Worm (Caenorhabditis elegans) whole organism, young adult: ENCODE measurements around the gene F46E10.3.

Experiments used
- B0035.1 ChIP-seq: sonication (generic microtip); optimal IDR thresholded peaks from 2 replicates; lab custom pipeline; 2016; ENCODE audit warnings: missing genetic modification characterization, mild to moderate bottlenecking, missing compliant biosample characterization, missing genotype, missing genetic modification reagents
- B0261.1 ChIP-seq: sonication (generic microtip); optimal IDR thresholded peaks from 2 replicates; lab custom pipeline; 2016; ENCODE audit warnings: mild to moderate bottlenecking, missing genetic modification characterization, moderate library complexity, missing compliant biosample characterization
- F22D6.2 ChIP-seq: sonication (generic microtip); optimal IDR thresholded peaks from 2 replicates; lab custom pipeline; 2016; ENCODE audit warnings: mild to moderate bottlenecking, missing genetic modification characterization, missing compliant biosample characterization
- F23B12.7 ChIP-seq: sonication (generic microtip); optimal IDR thresholded peaks from 2 replicates; lab custom pipeline; 2017; ENCODE audit warnings: missing genetic modification characterization, mild to moderate bottlenecking, missing compliant biosample characterization, antibody characterized with exemption, moderate library complexity; ENCODE audit not compliant: insufficient read depth
- F52B5.7 ChIP-seq: sonication (generic microtip); optimal IDR thresholded peaks from 2 replicates; lab custom pipeline; 2016; ENCODE audit warnings: mild to moderate bottlenecking, missing genetic modification characterization, missing compliant biosample characterization
- F55B11.4 ChIP-seq: sonication (generic microtip); optimal IDR thresholded peaks from 2 replicates; lab custom pipeline; 2016; ENCODE audit warnings: missing compliant biosample characterization, missing genetic modification characterization, borderline replicate concordance; ENCODE audit not compliant: insufficient read depth
- F57A8.1 ChIP-seq: fragments of 200-800 bp; sonication (Bioruptor generic); optimal IDR thresholded peaks from 2 replicates; lab custom pipeline; 2018; ENCODE audit warnings: mild to moderate bottlenecking, missing genetic modification characterization, moderate library complexity, missing compliant biosample characterization
- T07F8.4 ChIP-seq: sonication (generic microtip); optimal IDR thresholded peaks from 2 replicates; lab custom pipeline; 2016; ENCODE audit warnings: mild to moderate bottlenecking, missing genetic modification characterization, moderate library complexity, missing compliant biosample characterization
- T26A5.8 ChIP-seq: sonication (generic microtip); optimal IDR thresholded peaks from 2 replicates; lab custom pipeline; 2016; ENCODE audit warnings: missing genetic modification characterization, missing compliant biosample characterization
- Y53G8AR.9 ChIP-seq: fragments of 200-800 bp; sonication (Bioruptor generic); conservative IDR thresholded peaks from 2 replicates; pipeline ENCODE4 v1.3.6; 2022; ENCODE audit warnings: missing genetic modification reagents, missing genetic modification characterization, missing compliant biosample characterization
- Y67H2A.10 ChIP-seq: fragments of 200-800 bp; sonication (Bioruptor generic); conservative IDR thresholded peaks from 2 replicates; pipeline ENCODE4 v1.3.6; 2022; ENCODE audit warnings: missing genetic modification reagents, missing genetic modification characterization, missing compliant biosample characterization
- Y95B8A.8 ChIP-seq: fragments of 200-800 bp; sonication (Bioruptor generic); IDR thresholded peaks from 2 replicates; pipeline ENCODE4 v1.3.6; 2022; ENCODE audit warnings: missing genetic modification reagents, missing genetic modification characterization, missing compliant biosample characterization
- ZK185.1 ChIP-seq: sonication (generic microtip); optimal IDR thresholded peaks from 2 replicates; lab custom pipeline; 2016; ENCODE audit warnings: mild to moderate bottlenecking, missing genetic modification characterization, missing compliant biosample characterization; ENCODE audit not compliant: poor library complexity, severe bottlenecking
- ama-1 ChIP-seq, 3 experiments: fragments of 150-350 bp in 1 of 3; sonication (generic microtip) in 2 of 3; optimal IDR thresholded peaks; 2 replicates each; lab custom pipeline; 2014 to 2018; ENCODE audit warnings: missing biosample characterization in 2 of 3, missing genetic modification characterization in 2 of 3, missing genetic modification reagents in 2 of 3
- attf-5 ChIP-seq: fragments of 200-800 bp; sonication (Bioruptor generic); optimal IDR thresholded peaks from 2 replicates; lab custom pipeline; 2018; ENCODE audit warnings: mild to moderate bottlenecking, missing genetic modification characterization, missing compliant biosample characterization
- ccch-3 ChIP-seq: fragments of 200-800 bp; sonication (Bioruptor generic); optimal IDR thresholded peaks from 2 replicates; lab custom pipeline; 2018; ENCODE audit warnings: mild to moderate bottlenecking, missing genetic modification characterization, missing compliant biosample characterization
- ceh-40 ChIP-seq: fragments of 200-800 bp; sonication (Bioruptor generic); IDR thresholded peaks from 2 replicates; pipeline ENCODE4 v1.3.6; 2022; ENCODE audit warnings: missing genetic modification characterization, missing compliant biosample characterization
- ceh-58 ChIP-seq: fragments of 200-800 bp; sonication (Bioruptor generic); IDR thresholded peaks from 2 replicates; pipeline ENCODE4 v1.3.6; 2022; ENCODE audit warnings: missing genetic modification characterization, missing compliant biosample characterization
- ceh-91 ChIP-seq: fragments of 200-800 bp; sonication (Bioruptor generic); IDR thresholded peaks from 2 replicates; pipeline ENCODE4 v1.3.6; 2022; ENCODE audit warnings: missing genetic modification reagents, missing genetic modification characterization, missing compliant biosample characterization
- die-1 ChIP-seq: sonication (generic microtip); optimal IDR thresholded peaks from 2 replicates; lab custom pipeline; 2016; ENCODE audit warnings: missing genotype, mild to moderate bottlenecking, missing genetic modification characterization, missing compliant biosample characterization
- dox-1 ChIP-seq: fragments of 200-800 bp; sonication (Bioruptor generic); IDR thresholded peaks from 2 replicates; pipeline ENCODE4 v1.3.6; 2022; ENCODE audit warnings: missing genetic modification reagents, missing genetic modification characterization, missing compliant biosample characterization
- dpl-1 ChIP-seq: fragments of 150-350 bp; optimal IDR thresholded peaks from 2 replicates; lab custom pipeline; 2014; ENCODE audit warnings: missing biosample characterization, missing genetic modification reagents, missing genetic modification characterization
- ets-4 ChIP-seq: fragments of 200-800 bp; sonication (Bioruptor generic); optimal IDR thresholded peaks from 2 replicates; lab custom pipeline; 2018; ENCODE audit warnings: mild to moderate bottlenecking, missing genetic modification characterization, missing compliant biosample characterization
- fkh-3 ChIP-seq: sonication (generic microtip); optimal IDR thresholded peaks from 2 replicates; lab custom pipeline; 2016; ENCODE audit warnings: mild to moderate bottlenecking, missing genetic modification characterization, missing compliant biosample characterization
- him-1 ChIP-seq: sonication (generic microtip); optimal IDR thresholded peaks from 2 replicates; lab custom pipeline; 2016; ENCODE audit warnings: missing genotype, missing genetic modification reagents, missing genetic modification characterization, missing compliant biosample characterization
- hrde-1 ChIP-seq: sonication (generic microtip); optimal IDR thresholded peaks from 2 replicates; lab custom pipeline; 2016; ENCODE audit warnings: missing genetic modification characterization, mild to moderate bottlenecking, missing compliant biosample characterization, moderate library complexity, missing genotype, missing genetic modification reagents, borderline replicate concordance
- let-526 ChIP-seq: fragments of 200-800 bp; sonication (Bioruptor generic); IDR thresholded peaks from 2 replicates; pipeline ENCODE4 v1.3.6; 2022; ENCODE audit warnings: missing genetic modification reagents, missing genetic modification characterization, missing compliant biosample characterization
- let-607 ChIP-seq, 2 experiments: fragments of 200-800 bp in 1 of 2; sonication (Bioruptor generic) in 1 of 2; sonication (generic microtip) in 1 of 2; optimal IDR thresholded peaks; 2 replicates each; lab custom pipeline; 2016 to 2018; ENCODE audit warnings: mild to moderate bottlenecking in 2 of 2, missing compliant biosample characterization in 2 of 2, missing genetic modification characterization in 2 of 2, moderate library complexity in 2 of 2, missing genotype in 1 of 2
- lin-54 ChIP-seq: fragments of 200-800 bp; sonication (Bioruptor generic); optimal IDR thresholded peaks from 2 replicates; lab custom pipeline; 2018; ENCODE audit warnings: mild to moderate bottlenecking, missing genetic modification characterization, missing compliant biosample characterization
- lsl-1 ChIP-seq: fragments of 200-800 bp; sonication (Bioruptor generic); optimal IDR thresholded peaks from 2 replicates; lab custom pipeline; 2018; ENCODE audit warnings: mild to moderate bottlenecking, missing genetic modification characterization, moderate library complexity, missing compliant biosample characterization
- lsy-27 ChIP-seq: sonication (generic microtip); optimal IDR thresholded peaks from 2 replicates; lab custom pipeline; 2017; ENCODE audit warnings: missing genetic modification characterization, mild to moderate bottlenecking, missing compliant biosample characterization, antibody characterized with exemption, missing genotype, borderline replicate concordance; ENCODE audit not compliant: insufficient read depth
- madf-6 ChIP-seq: fragments of 200-800 bp; sonication (Bioruptor generic); IDR thresholded peaks from 2 replicates; pipeline ENCODE4 v1.3.6; 2022; ENCODE audit warnings: missing genetic modification reagents, missing genetic modification characterization, missing compliant biosample characterization
- nfyb-1 ChIP-seq: fragments of 200-800 bp; sonication (Bioruptor generic); IDR thresholded peaks from 2 replicates; pipeline ENCODE4 v1.3.6; 2022; ENCODE audit warnings: missing genetic modification reagents, missing genetic modification characterization, missing compliant biosample characterization
- nhr-120 ChIP-seq: fragments of 200-800 bp; sonication (Bioruptor generic); IDR thresholded peaks from 2 replicates; pipeline ENCODE4 v1.3.6; 2022; ENCODE audit warnings: missing genetic modification characterization, missing compliant biosample characterization
- nhr-80 ChIP-seq: sonication (generic microtip); optimal IDR thresholded peaks from 2 replicates; lab custom pipeline; 2016; ENCODE audit warnings: missing genetic modification characterization, missing compliant biosample characterization
- pbrm-1 ChIP-seq: fragments of 200-800 bp; sonication (Bioruptor generic); IDR thresholded peaks from 2 replicates; pipeline ENCODE4 v1.3.6; 2022; ENCODE audit warnings: missing genetic modification reagents, missing genetic modification characterization, missing compliant biosample characterization
- rcor-1 ChIP-seq: fragments of 200-800 bp; sonication (Bioruptor generic); IDR thresholded peaks from 2 replicates; pipeline ENCODE4 v1.3.6; 2022; ENCODE audit warnings: missing genetic modification reagents, missing genetic modification characterization, missing compliant biosample characterization
- rec-8 ChIP-seq, 2 experiments: sonication (generic microtip); optimal IDR thresholded peaks; 2 replicates each; lab custom pipeline; 2016; ENCODE audit warnings: mild to moderate bottlenecking in 2 of 2, missing genetic modification characterization in 2 of 2, missing genetic modification reagents in 2 of 2, missing genotype in 2 of 2, missing biosample characterization in 1 of 2, missing compliant biosample characterization in 1 of 2, moderate library complexity in 1 of 2
- rpc-1 ChIP-seq, 2 experiments: fragments of 150-350 bp in 1 of 2; sonication (generic microtip) in 1 of 2; optimal IDR thresholded peaks; 2 replicates each; lab custom pipeline; 2014 to 2018; ENCODE audit warnings: missing biosample characterization in 1 of 2, missing genetic modification characterization in 1 of 2, missing genetic modification reagents in 1 of 2, missing genotype in 1 of 2
- snpc-4 ChIP-seq, 5 experiments: fragments of 150-350 bp in 1 of 5; sonication (generic microtip) in 4 of 5; optimal IDR thresholded peaks; 2 replicates each; lab custom pipeline; 2014 to 2018; ENCODE audit warnings: missing genetic modification characterization in 5 of 5, missing biosample characterization in 3 of 5, antibody characterized with exemption in 2 of 5, mild to moderate bottlenecking in 2 of 5, missing compliant biosample characterization in 2 of 5, missing genotype in 2 of 5, moderate library complexity in 2 of 5, missing genetic modification reagents in 1 of 5
- tbp1 ChIP-seq: fragments of 200-800 bp; sonication (Bioruptor generic); optimal IDR thresholded peaks from 2 replicates; lab custom pipeline; 2018; ENCODE audit warnings: mild to moderate bottlenecking, missing genetic modification characterization, missing compliant biosample characterization
- ztf-18 ChIP-seq: sonication (generic microtip); optimal IDR thresholded peaks from 2 replicates; lab custom pipeline; 2016; ENCODE audit warnings: missing genotype, mild to moderate bottlenecking, missing genetic modification characterization, missing compliant biosample characterization
- ztf-25 ChIP-seq: fragments of 200-800 bp; sonication (Bioruptor generic); IDR thresholded peaks from 2 replicates; pipeline ENCODE4 v1.3.6; 2022; ENCODE audit warnings: missing genetic modification reagents, missing genetic modification characterization, missing compliant biosample characterization

The F46E10.3 gene

ce11 chrV:6551707-6552390, 33.8 kb downstream of the F46E10.3 start, which contains the start of gene twk-10:
TSS of gene twk-10 (plus strand) at chrV:6552340.
- peak; percentile 53 for TF ChIP-seq attf-5 (GFP tag; lab: Kevin White, UChicago)
- no peak; the same call in 1 of the 2 replicates for TF ChIP-seq Y67H2A.10 (GFP tag; lab: Robert Waterston, UW)
- TF ChIP-seq snpc-4 (GFP tag; optimal IDR thresholded peaks at IDR 0.05; lab: Kevin White, UChicago) = peak; percentile 70
- peak in 1 of 4 experiments; percentile 35 for TF ChIP-seq snpc-4 (tag; optimal IDR thresholded peaks at IDR 0.05; lab: Kevin White, UChicago)
- TF ChIP-seq pbrm-1 (GFP tag; lab: Robert Waterston, UW) = peak; percentile 52; the same call in 1 of the 2 replicates
- TF ChIP-seq nhr-120 (GFP tag; lab: Robert Waterston, UW) = no peak
- TF ChIP-seq F57A8.1 (GFP tag; lab: Kevin White, UChicago) = peak; percentile 50
- peak; percentile 87 for TF ChIP-seq F23B12.7 (tag; lab: Kevin White, UChicago)
- no peak for TF ChIP-seq F55B11.4 (tag; lab: Kevin White, UChicago)
- no peak for TF ChIP-seq let-526 (GFP tag; lab: Robert Waterston, UW)
- TF ChIP-seq ceh-58 (GFP tag; lab: Robert Waterston, UW) = 0 out of 2 replicates have a peak, but pooled peaks have one; percentile 72
- TF ChIP-seq ceh-91 = no peak
- TF ChIP-seq rcor-1 (GFP tag; lab: Robert Waterston, UW) = peak; percentile 52; the same call in 1 of the 2 replicates
- TF ChIP-seq rec-8 (tag; optimal IDR thresholded peaks at IDR 0.05; lab: Kevin White, UChicago) = peak in 1 of 2 experiments; percentile 73
- TF ChIP-seq ccch-3 (GFP tag; lab: Kevin White, UChicago) = no peak
- TF ChIP-seq nfyb-1 (GFP tag; lab: Robert Waterston, UW) = peak; percentile 73; the same call in 1 of the 2 replicates
- TF ChIP-seq dpl-1 = no peak
- TF ChIP-seq Y95B8A.8 (GFP tag; lab: Robert Waterston, UW) = no peak
- no peak for TF ChIP-seq F52B5.7
- peak; percentile 7 for TF ChIP-seq lsl-1 (GFP tag; lab: Kevin White, UChicago)
- TF ChIP-seq hrde-1 (tag; lab: Kevin White, UChicago) = peak; percentile 4
- peak; percentile 51 for TF ChIP-seq lsy-27
- peak; percentile 51 for TF ChIP-seq lin-54 (GFP tag; lab: Kevin White, UChicago)
- peak; percentile 84; the same call in 1 of the 2 replicates for TF ChIP-seq ztf-25 (GFP tag; lab: Robert Waterston, UW)
- TF ChIP-seq F22D6.2 (tag; lab: Kevin White, UChicago) = no peak
- peak; percentile 18 for TF ChIP-seq ets-4 (GFP tag; lab: Kevin White, UChicago)
- peak; percentile 35 for TF ChIP-seq T07F8.4
- TF ChIP-seq nhr-80 (tag; lab: Kevin White, UChicago) = peak; percentile 24
- no peak for TF ChIP-seq ama-1 (optimal IDR thresholded peaks at IDR 0.05; lab: Kevin White, UChicago)
- peak in 1 of 2 experiments; percentile 88 for TF ChIP-seq ama-1 (GFP tag; optimal IDR thresholded peaks at IDR 0.05; lab: Kevin White, UChicago)
- TF ChIP-seq T26A5.8 (tag; lab: Kevin White, UChicago) = peak; percentile 8
- peak; percentile 70 for TF ChIP-seq ZK185.1 (tag; lab: Kevin White, UChicago)
- peak; percentile 86 for TF ChIP-seq rpc-1 (optimal IDR thresholded peaks at IDR 0.05; lab: Kevin White, UChicago)
- TF ChIP-seq rpc-1 (tag; optimal IDR thresholded peaks at IDR 0.05; lab: Kevin White, UChicago) = peak; percentile 93
- TF ChIP-seq fkh-3 (tag; lab: Kevin White, UChicago) = no peak
- peak; percentile 72; the same call in 1 of the 2 replicates for TF ChIP-seq dox-1 (GFP tag; lab: Robert Waterston, UW)
- TF ChIP-seq B0035.1 (tag; lab: Kevin White, UChicago) = peak; percentile 15
- TF ChIP-seq ztf-18 = peak; percentile 56
- TF ChIP-seq let-607 (tag; optimal IDR thresholded peaks at IDR 0.05; lab: Kevin White, UChicago) = peak in 1 of 2 experiments; percentile 42
- TF ChIP-seq B0261.1 (tag; lab: Kevin White, UChicago) = peak; percentile 73
- peak; percentile 94 for TF ChIP-seq tbp1 (GFP tag; lab: Kevin White, UChicago)
- peak; percentile 75 for TF ChIP-seq him-1 (tag; lab: Kevin White, UChicago)
- TF ChIP-seq die-1 (tag; lab: Kevin White, UChicago) = peak; percentile 78
- no peak for TF ChIP-seq Y53G8AR.9
- peak; percentile 57; the same call in 1 of the 2 replicates for TF ChIP-seq ceh-40 (GFP tag; lab: Robert Waterston, UW)
- TF ChIP-seq madf-6 = peak; percentile 58; the same call in 1 of the 2 replicates
